Worm (Caenorhabditis elegans) whole organism, L1 larva: ENCODE data around the gene srx-19.

Experiments
- C34B4.2 ChIP-seq: sonication (generic microtip); optimal IDR thresholded peaks from 2 replicates; lab custom pipeline; 2017; ENCODE audit warnings: mild to moderate bottlenecking, missing genetic modification characterization, missing compliant biosample characterization
- Y116A8C.19 ChIP-seq: sonication (generic microtip); optimal IDR thresholded peaks from 2 replicates; lab custom pipeline; 2016; ENCODE audit warnings: missing compliant biosample characterization, missing genetic modification characterization, borderline replicate concordance
- alr-1 ChIP-seq: fragments of 200-800 bp; sonication (Bioruptor generic); optimal IDR thresholded peaks from 2 replicates; lab custom pipeline; 2018; ENCODE audit warnings: borderline replicate concordance, mild to moderate bottlenecking, missing genetic modification characterization, missing compliant biosample characterization
- ama-1 ChIP-seq: fragments of 150-350 bp; optimal IDR thresholded peaks from 2 replicates; lab custom pipeline; 2014
- blmp-1 ChIP-seq: fragments of 150-350 bp; optimal IDR thresholded peaks from 2 replicates; lab custom pipeline; 2014; ENCODE audit warnings: missing biosample characterization, missing genetic modification characterization
- ceh-63 ChIP-seq: fragments of 200-800 bp; sonication (Bioruptor generic); optimal IDR thresholded peaks from 2 replicates; lab custom pipeline; 2018; ENCODE audit warnings: mild to moderate bottlenecking, missing genetic modification characterization, missing compliant biosample characterization
- ceh-82 ChIP-seq, 3 experiments: fragments of 150-350 bp in 1 of 3; sonication (generic microtip) in 2 of 3; optimal IDR thresholded peaks; 2 replicates each; lab custom pipeline; 2014 to 2017; ENCODE audit warnings: missing biosample characterization in 3 of 3, missing genetic modification characterization in 3 of 3
- ceh-88 ChIP-seq: fragments of 200-800 bp; sonication (Bioruptor generic); IDR thresholded peaks from 2 replicates; pipeline ENCODE4 v1.3.6; 2022; ENCODE audit warnings: missing genetic modification characterization, missing compliant biosample characterization
- ces-1 ChIP-seq: fragments of 150-350 bp; optimal IDR thresholded peaks from 2 replicates; lab custom pipeline; 2014; ENCODE audit warnings: missing biosample characterization, missing genetic modification reagents, missing genetic modification characterization
- dpl-1 ChIP-seq, 3 experiments: fragments of 150-350 bp in 2 of 3; sonication (generic microtip) in 1 of 3; optimal IDR thresholded peaks; 2 replicates each; lab custom pipeline; 2014 to 2017; ENCODE audit warnings: missing biosample characterization in 3 of 3, missing genetic modification characterization in 3 of 3, missing genetic modification reagents in 3 of 3
- dsc-1 ChIP-seq: sonication (generic microtip); optimal IDR thresholded peaks from 2 replicates; lab custom pipeline; 2016; ENCODE audit warnings: mild to moderate bottlenecking, missing genetic modification characterization, missing compliant biosample characterization
- efl-1 ChIP-seq, 4 experiments: fragments of 150-350 bp; optimal IDR thresholded peaks in 3 of 4; peaks in 1 of 4; 1 replicate in 1 of 4; 2 replicates in 3 of 4; lab custom pipeline; 2014; ENCODE audit warnings: missing biosample characterization in 2 of 4, missing genetic modification characterization in 2 of 4, missing genetic modification reagents in 2 of 4
- egl-13 ChIP-seq: sonication (generic microtip); optimal IDR thresholded peaks from 2 replicates; lab custom pipeline; 2016; ENCODE audit warnings: missing genotype, missing genetic modification reagents, missing genetic modification characterization, missing compliant biosample characterization
- elt-2 ChIP-seq: sonication (generic microtip); optimal IDR thresholded peaks from 2 replicates; lab custom pipeline; 2016; ENCODE audit warnings: missing genetic modification characterization, mild to moderate bottlenecking, inconsistent platforms, missing compliant biosample characterization, missing genetic modification reagents
- ets-5 ChIP-seq: fragments of 200-800 bp; sonication (Bioruptor generic); IDR thresholded peaks from 2 replicates; pipeline ENCODE4 v1.3.6; 2022; ENCODE audit warnings: missing genetic modification characterization, missing compliant biosample characterization
- fkh-10 ChIP-seq: sonication (generic microtip); optimal IDR thresholded peaks from 2 replicates; lab custom pipeline; 2017; ENCODE audit warnings: missing biosample characterization, missing genetic modification reagents, missing genetic modification characterization
- fkh-8 ChIP-seq: sonication (generic microtip); optimal IDR thresholded peaks from 2 replicates; lab custom pipeline; 2016; ENCODE audit warnings: mild to moderate bottlenecking, missing genetic modification characterization, missing compliant biosample characterization
- hlh-17 ChIP-seq: fragments of 200-800 bp; sonication (Bioruptor generic); optimal IDR thresholded peaks from 2 replicates; lab custom pipeline; 2018; ENCODE audit warnings: missing genetic modification characterization, mild to moderate bottlenecking, missing compliant biosample characterization, moderate library complexity, borderline replicate concordance
- hpl-2 ChIP-seq: fragments of 150-350 bp; optimal IDR thresholded peaks from 2 replicates; lab custom pipeline; 2014; ENCODE audit warnings: missing biosample characterization, missing genetic modification reagents, missing genetic modification characterization
- isw-1 ChIP-seq: fragments of 200-800 bp; sonication (Bioruptor generic); IDR thresholded peaks from 2 replicates; pipeline ENCODE4 v1.3.6; 2022; ENCODE audit warnings: missing genetic modification characterization, missing compliant biosample characterization
- lin-13 ChIP-seq: fragments of 150-350 bp; optimal IDR thresholded peaks from 2 replicates; lab custom pipeline; 2014; ENCODE audit warnings: missing biosample characterization, missing genetic modification reagents, missing genetic modification characterization
- lin-14 ChIP-seq: fragments of 200-800 bp; sonication (Bioruptor generic); optimal IDR thresholded peaks from 2 replicates; lab custom pipeline; 2018; ENCODE audit warnings: mild to moderate bottlenecking, missing genetic modification characterization, moderate library complexity, missing compliant biosample characterization
- lin-15B ChIP-seq: fragments of 150-350 bp; sonication (generic microtip); optimal IDR thresholded peaks from 3 replicates; lab custom pipeline; 2014; ENCODE audit warnings: missing biosample characterization, missing genetic modification characterization
- lin-39 ChIP-seq: fragments of 150-350 bp; optimal IDR thresholded peaks from 2 replicates; lab custom pipeline; 2014; ENCODE audit warnings: missing biosample characterization, missing genetic modification reagents, missing genetic modification characterization
- lir-3 ChIP-seq: sonication (generic microtip); optimal IDR thresholded peaks from 2 replicates; lab custom pipeline; 2016; ENCODE audit warnings: mild to moderate bottlenecking, missing genetic modification characterization, moderate library complexity, missing compliant biosample characterization; ENCODE audit not compliant: poor library complexity
- lsy-2 ChIP-seq, 2 experiments: fragments of 150-350 bp; optimal IDR thresholded peaks; 2 replicates each; lab custom pipeline; 2014; ENCODE audit warnings: missing biosample characterization in 2 of 2, missing genetic modification characterization in 2 of 2
- mdl-1 ChIP-seq, 2 experiments: fragments of 150-350 bp; optimal IDR thresholded peaks; 2 replicates each; lab custom pipeline; 2014 to 2017; ENCODE audit warnings: missing biosample characterization in 2 of 2, missing genetic modification characterization in 2 of 2, inconsistent platforms in 1 of 2
- mef-2 ChIP-seq: fragments of 150-350 bp; optimal IDR thresholded peaks from 2 replicates; lab custom pipeline; 2014; ENCODE audit warnings: missing biosample characterization, missing genetic modification characterization
- nhr-11 ChIP-seq: fragments of 150-350 bp; optimal IDR thresholded peaks from 2 replicates; lab custom pipeline; 2014; ENCODE audit warnings: missing biosample characterization, missing genetic modification characterization
- nhr-71 ChIP-seq: sonication (generic microtip); optimal IDR thresholded peaks from 2 replicates; lab custom pipeline; 2016; ENCODE audit warnings: mild to moderate bottlenecking, missing genetic modification characterization, moderate library complexity, missing compliant biosample characterization
- nhr-76 ChIP-seq: sonication (generic microtip); optimal IDR thresholded peaks from 2 replicates; lab custom pipeline; 2017; ENCODE audit warnings: missing biosample characterization, missing genetic modification characterization
- nhr-77 ChIP-seq: fragments of 150-350 bp; optimal IDR thresholded peaks from 2 replicates; lab custom pipeline; 2014; ENCODE audit warnings: missing biosample characterization, missing genetic modification characterization
- nhr-84 ChIP-seq: sonication (generic microtip); optimal IDR thresholded peaks from 2 replicates; lab custom pipeline; 2017; ENCODE audit warnings: missing biosample characterization, missing genetic modification characterization
- nhr-85 ChIP-seq: sonication (generic microtip); peaks from one replicate; lab custom pipeline; 2016; ENCODE audit warnings: missing genetic modification characterization, inconsistent platforms, missing compliant biosample characterization
- pax-3 ChIP-seq: fragments of 200-800 bp; sonication (Bioruptor generic); optimal IDR thresholded peaks from 2 replicates; lab custom pipeline; 2018; ENCODE audit warnings: mild to moderate bottlenecking, missing genetic modification characterization, moderate library complexity, missing compliant biosample characterization
- pqm-1 ChIP-seq: sonication (generic microtip); optimal IDR thresholded peaks from 3 replicates; lab custom pipeline; 2017; ENCODE audit warnings: missing biosample characterization, missing genetic modification characterization
- rnt-1 ChIP-seq: sonication (generic microtip); optimal IDR thresholded peaks from 2 replicates; lab custom pipeline; 2016; ENCODE audit warnings: mild to moderate bottlenecking, missing genetic modification characterization, moderate library complexity, missing compliant biosample characterization
- skn-1 ChIP-seq: fragments of 150-350 bp; optimal IDR thresholded peaks from 2 replicates; lab custom pipeline; 2014; ENCODE audit warnings: missing biosample characterization, missing genetic modification characterization
- snu-23 ChIP-seq: sonication (generic microtip); optimal IDR thresholded peaks from 2 replicates; lab custom pipeline; 2016; ENCODE audit warnings: missing genetic modification characterization, missing compliant biosample characterization
- sptf-1 ChIP-seq: fragments of 150-350 bp; optimal IDR thresholded peaks from 2 replicates; lab custom pipeline; 2014; ENCODE audit warnings: missing biosample characterization, missing genetic modification characterization
- tbx-2 ChIP-seq: sonication (generic microtip); optimal IDR thresholded peaks from 2 replicates; lab custom pipeline; 2016; ENCODE audit warnings: missing genetic modification characterization, missing compliant biosample characterization
- unc-130 ChIP-seq: fragments of 150-350 bp; optimal IDR thresholded peaks from 2 replicates; lab custom pipeline; 2017; ENCODE audit warnings: missing biosample characterization, missing genetic modification characterization, inconsistent platforms
- unc-30 ChIP-seq: sonication (generic microtip); optimal IDR thresholded peaks from 2 replicates; lab custom pipeline; 2017; ENCODE audit warnings: missing biosample characterization, missing genetic modification characterization
- unc-62 ChIP-seq: fragments of 150-350 bp; optimal IDR thresholded peaks from 2 replicates; lab custom pipeline; 2014; ENCODE audit warnings: missing biosample characterization, missing genetic modification reagents, missing genetic modification characterization
- unc-98 ChIP-seq: fragments of 200-800 bp; sonication (Bioruptor generic); IDR thresholded peaks from 2 replicates; pipeline ENCODE4 v1.3.6; 2022; ENCODE audit warnings: missing genetic modification characterization, missing compliant biosample characterization
- vab-15 ChIP-seq: sonication (generic microtip); optimal IDR thresholded peaks from 2 replicates; lab custom pipeline; 2017; ENCODE audit warnings: missing genotype, mild to moderate bottlenecking, missing genetic modification characterization, missing compliant biosample characterization
- xbp-1 ChIP-seq: sonication (generic microtip); optimal IDR thresholded peaks from 2 replicates; lab custom pipeline; 2016; ENCODE audit warnings: missing genetic modification characterization, missing compliant biosample characterization
- zag-1 ChIP-seq: fragments of 150-350 bp; optimal IDR thresholded peaks from 2 replicates; lab custom pipeline; 2014; ENCODE audit warnings: missing biosample characterization, missing genetic modification characterization
- zip-4 ChIP-seq: fragments of 200-800 bp; sonication (Bioruptor generic); optimal IDR thresholded peaks from 2 replicates; lab custom pipeline; 2018; ENCODE audit warnings: mild to moderate bottlenecking, missing genetic modification characterization, moderate library complexity, missing compliant biosample characterization
- ztf-11 ChIP-seq, 2 experiments: sonication (generic microtip); optimal IDR thresholded peaks; 2 replicates each; lab custom pipeline; 2016 to 2017; ENCODE audit warnings: missing genetic modification characterization in 2 of 2, missing biosample characterization in 1 of 2, missing compliant biosample characterization in 1 of 2

Gene srx-19

DNA sequence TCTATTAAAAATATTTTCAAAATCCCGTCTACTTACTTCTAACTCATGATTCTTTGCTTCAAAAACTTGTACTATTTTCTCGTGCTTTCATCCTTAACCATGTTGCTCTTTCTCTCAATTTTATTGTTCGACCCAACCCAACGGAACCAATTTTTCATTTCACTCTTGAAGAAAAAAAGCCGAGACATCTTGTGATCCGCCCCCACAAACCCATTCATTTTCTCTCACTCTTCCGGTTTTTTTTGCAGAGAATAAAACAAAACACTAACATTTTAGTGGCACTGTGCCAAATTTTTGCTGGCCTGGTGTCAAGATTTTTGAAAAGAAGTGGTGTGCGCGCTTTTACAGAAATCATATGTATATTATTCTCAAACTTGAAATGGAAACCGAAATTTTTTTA lies 36.3 kb upstream of the srx-19 start:
- TF ChIP-seq lin-14 (GFP tag; lab: Kevin White, UChicago) = peak; percentile 84
- TF ChIP-seq efl-1 (optimal IDR thresholded peaks at IDR 0.05; lab: Kevin White, UChicago) = no peak
- TF ChIP-seq efl-1 (GFP tag; optimal IDR thresholded peaks at IDR 0.05 in 1 of 2; lab: Kevin White, UChicago) = peak in 1 of 2 experiments; percentile 76
- peak; percentile 46 for TF ChIP-seq rnt-1
- TF ChIP-seq dsc-1 (tag; lab: Kevin White, UChicago) = peak; percentile 35
- peak; percentile 43 for TF ChIP-seq nhr-71 (tag; lab: Kevin White, UChicago)
- peak in 1 of 2 experiments; percentile 33 for TF ChIP-seq lsy-2 (tag; optimal IDR thresholded peaks at IDR 0.05; lab: Kevin White, UChicago)
- TF ChIP-seq nhr-76 (tag; lab: Kevin White, UChicago) = no peak
- TF ChIP-seq fkh-8 = no peak

DNA sequence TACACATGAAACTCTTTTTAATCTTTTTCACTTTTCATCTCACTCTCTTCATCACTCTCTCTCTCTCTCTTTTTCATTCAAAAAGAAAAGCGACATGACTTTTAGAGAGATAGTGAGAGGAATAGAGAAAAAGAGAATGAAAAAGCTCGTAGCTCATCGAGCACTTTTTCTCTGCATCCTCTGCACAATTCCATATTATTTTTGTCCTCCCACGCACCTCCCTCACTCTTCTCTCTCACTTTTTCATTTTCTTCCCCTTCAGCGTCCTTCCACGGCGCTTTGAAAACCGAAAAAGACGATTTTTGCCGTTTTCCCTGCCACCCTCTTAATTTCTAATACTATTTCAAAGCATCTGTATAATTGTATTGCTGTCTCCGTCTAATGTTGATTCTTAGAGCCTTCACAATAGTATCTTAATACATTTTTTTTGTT lies 34.0 kb upstream of the srx-19 start:
- no peak for TF ChIP-seq sptf-1 (tag; lab: Kevin White, UChicago)
- TF ChIP-seq xbp-1 (tag; lab: Kevin White, UChicago) = peak; percentile 74
- no peak for TF ChIP-seq unc-30
- TF ChIP-seq pqm-1 (tag; lab: Kevin White, UChicago) = peak; percentile 49
- TF ChIP-seq ceh-88 (GFP tag; lab: Robert Waterston, UW) = peak; percentile 56; the same call in 1 of the 2 replicates
- TF ChIP-seq nhr-84 (tag; lab: Kevin White, UChicago) = no peak
- TF ChIP-seq lir-3 (tag; lab: Kevin White, UChicago) = peak; percentile 70
- TF ChIP-seq ceh-82 (tag; optimal IDR thresholded peaks at IDR 0.05; lab: Kevin White, UChicago) = peak; percentile 67 to 78 (median 77)
- peak; percentile 67 for TF ChIP-seq isw-1 (GFP tag; lab: Robert Waterston, UW)
- TF ChIP-seq tbx-2 (tag; lab: Kevin White, UChicago) = peak; percentile 91
- TF ChIP-seq vab-15 (tag; lab: Kevin White, UChicago) = no peak
- TF ChIP-seq ama-1 (lab: Kevin White, UChicago) = no peak
- peak; percentile 61 for TF ChIP-seq lin-39 (tag; lab: Kevin White, UChicago)
- TF ChIP-seq hpl-2 (GFP tag; lab: Kevin White, UChicago) = no peak
- no peak for TF ChIP-seq nhr-76 (tag; lab: Kevin White, UChicago)
- no peak for TF ChIP-seq Y116A8C.19
- no peak for TF ChIP-seq ces-1
- TF ChIP-seq zip-4 (GFP tag; lab: Kevin White, UChicago) = no peak
- no peak for TF ChIP-seq unc-62
- TF ChIP-seq skn-1 (tag; lab: Kevin White, UChicago) = peak; percentile 60
- no peak for TF ChIP-seq ets-5 (GFP tag; lab: Robert Waterston, UW)
- TF ChIP-seq ceh-63 = no peak
- TF ChIP-seq elt-2 (tag; lab: Kevin White, UChicago) = peak; percentile 92
- peak; percentile 94 for TF ChIP-seq fkh-10 (GFP tag; lab: Kevin White, UChicago)
- TF ChIP-seq nhr-77 (tag; lab: Kevin White, UChicago) = peak; percentile 75
- TF ChIP-seq hlh-17 = no peak
- peak; percentile 73 for TF ChIP-seq zag-1 (tag; lab: Kevin White, UChicago)
- no peak for TF ChIP-seq alr-1 (tag; lab: Kevin White, UChicago)
- TF ChIP-seq mef-2 = peak; percentile 15
- TF ChIP-seq nhr-85 = peak; percentile 69
- TF ChIP-seq mdl-1 (tag; optimal IDR thresholded peaks at IDR 0.05; lab: Kevin White, UChicago) = peak in 1 of 2 experiments; percentile 41
- TF ChIP-seq egl-13 (tag; lab: Kevin White, UChicago) = peak; percentile 90
- no peak for TF ChIP-seq ztf-11 (tag; optimal IDR thresholded peaks at IDR 0.05; lab: Kevin White, UChicago)
- TF ChIP-seq C34B4.2 (tag; lab: Kevin White, UChicago) = no peak
- TF ChIP-seq dpl-1 (GFP tag; optimal IDR thresholded peaks at IDR 0.05; lab: Kevin White, UChicago) = peak; percentile 36 to 52 (median 45)
- peak; percentile 77 for TF ChIP-seq nhr-11 (tag; lab: Kevin White, UChicago)
- TF ChIP-seq lin-15B (tag; lab: Kevin White, UChicago) = no peak
- TF ChIP-seq blmp-1 = peak; percentile 80
- TF ChIP-seq pax-3 (tag; lab: Kevin White, UChicago) = peak; percentile 31
- TF ChIP-seq efl-1 (optimal IDR thresholded peaks at IDR 0.05; lab: Kevin White, UChicago) = peak; percentile 72 to 74
- peak; percentile 40 to 90 for TF ChIP-seq efl-1 (GFP tag; optimal IDR thresholded peaks at IDR 0.05 in 1 of 2; lab: Kevin White, UChicago)
- 0 out of 2 replicates have a peak, but pooled peaks have one; percentile 28 for TF ChIP-seq unc-98 (GFP tag; lab: Robert Waterston, UW)
- TF ChIP-seq lin-13 (GFP tag; lab: Kevin White, UChicago) = peak; percentile 58
- peak; percentile 90 for TF ChIP-seq snu-23
- TF ChIP-seq nhr-71 (tag; lab: Kevin White, UChicago) = peak; percentile 96
- no peak for TF ChIP-seq unc-130 (tag; lab: Kevin White, UChicago)
